ENCODE assay signal across 3 fruit fly cellular contexts in genomic region chr3R:30746190-30746589, dm6.
TF ChIP-seq lines count a peak whose summit lies in the region.

Gene Npc2h, minus strand, starts transcription at chr3R:30746290.

TF ChIP-seq in whole organism, adult, 20 proteins besides CTCF, POLR2A, EP300 and RAD21:
- TF ChIP-seq Mnt (GFP tag; optimal IDR thresholded peaks at IDR 0.05; lab: Kevin White, UChicago) (no peak), kay (GFP tag; lab: Kevin White, UChicago; ENCODE audit: borderline replicate concordance) (peak; percentile 15)

TF ChIP-seq in whole organism, prepupa, 60 proteins besides CTCF, POLR2A, EP300 and RAD21:
- TF ChIP-seq achi (GFP tag; optimal IDR thresholded peaks at IDR 0.05; lab: Kevin White, UChicago) (no peak), dsx (GFP tag; optimal IDR thresholded peaks at IDR 0.05; lab: Kevin White, UChicago; ENCODE audit: poor library complexity, severe bottlenecking) (no peak), Met (GFP tag; optimal IDR thresholded peaks at IDR 0.05; lab: Kevin White, UChicago) (no peak), CG6276 (GFP tag; optimal IDR thresholded peaks at IDR 0.05; lab: Kevin White, UChicago) (no peak), CG8119 (GFP tag; IDR thresholded peaks at IDR 0.05; lab: Robert Waterston, UW) (no peak), CG3919 (GFP tag; optimal IDR thresholded peaks at IDR 0.05; lab: Kevin White, UChicago) (no peak), acj6 (GFP tag; optimal IDR thresholded peaks at IDR 0.05; lab: Kevin White, UChicago) (no peak), Lpt (GFP tag; optimal IDR thresholded peaks at IDR 0.05; lab: Kevin White, UChicago) (no peak), CG3032 (tag; optimal IDR thresholded peaks at IDR 0.05; lab: Kevin White, UChicago) (no peak), Eip78C (GFP tag; lab: Kevin White, UChicago) (peak; percentile 18), CG8632 (GFP tag; optimal IDR thresholded peaks at IDR 0.05; lab: Kevin White, UChicago) (no peak), fkh (GFP tag; optimal IDR thresholded peaks at IDR 0.05; lab: Kevin White, UChicago) (no peak), CG31627 (GFP tag; optimal IDR thresholded peaks at IDR 0.05; lab: Kevin White, UChicago) (no peak), esn (GFP tag; optimal IDR thresholded peaks at IDR 0.05; lab: Kevin White, UChicago) (no peak), CG32006 (GFP tag; optimal IDR thresholded peaks at IDR 0.05; lab: Kevin White, UChicago) (peak; percentile 43)

TF ChIP-seq in whole organism, pupa, 21 proteins besides CTCF, POLR2A, EP300 and RAD21:
- TF ChIP-seq gl (tag; optimal IDR thresholded peaks at IDR 0.05; lab: Kevin White, UChicago) (no peak), CG14655 (GFP tag; optimal IDR thresholded peaks at IDR 0.05; lab: Kevin White, UChicago) (peak; percentile 4)
